Worm (Caenorhabditis elegans) whole organism, mixed stage, embryonic: Measurements from ENCODE around the gene F20D6.10.

ENCODE experiments used
- M03D4.4 ChIP-seq: sonication (generic microtip); optimal IDR thresholded peaks from 2 replicates; lab custom pipeline; 2017; ENCODE audit warnings: mild to moderate bottlenecking, missing genetic modification characterization, missing compliant biosample characterization
- bed-3 ChIP-seq: fragments of 200-800 bp; sonication (Bioruptor generic); optimal IDR thresholded peaks from 3 replicates; lab custom pipeline; 2018; ENCODE audit warnings: mild to moderate bottlenecking, missing genetic modification characterization, moderate library complexity, missing compliant biosample characterization
- blmp-1 ChIP-seq: fragments of 150-350 bp; optimal IDR thresholded peaks from 2 replicates; lab custom pipeline; 2014; ENCODE audit warnings: missing biosample characterization, missing genetic modification characterization
- ceh-39 ChIP-seq: fragments of 150-350 bp; optimal IDR thresholded peaks from 2 replicates; lab custom pipeline; 2014; ENCODE audit warnings: missing biosample characterization, missing genetic modification characterization
- ceh-43 ChIP-seq: fragments of 200-800 bp; sonication (Bioruptor generic); optimal IDR thresholded peaks from 2 replicates; lab custom pipeline; 2018; ENCODE audit warnings: mild to moderate bottlenecking, missing genetic modification characterization, moderate library complexity, missing compliant biosample characterization
- ces-1 ChIP-seq: fragments of 150-350 bp; optimal IDR thresholded peaks from 2 replicates; lab custom pipeline; 2014; ENCODE audit warnings: missing biosample characterization, missing genetic modification reagents, missing genetic modification characterization
- cnd-1 ChIP-seq: fragments of 200-800 bp; sonication (Bioruptor generic); optimal IDR thresholded peaks from 2 replicates; lab custom pipeline; 2018; ENCODE audit warnings: mild to moderate bottlenecking, missing genetic modification characterization, missing compliant biosample characterization
- drap-1 ChIP-seq: fragments of 200-800 bp; sonication (Bioruptor generic); optimal IDR thresholded peaks from 3 replicates; lab custom pipeline; 2018; ENCODE audit warnings: mild to moderate bottlenecking, missing genetic modification characterization, missing compliant biosample characterization
- elt-3 ChIP-seq: fragments of 150-350 bp; optimal IDR thresholded peaks from 2 replicates; lab custom pipeline; 2014; ENCODE audit warnings: missing biosample characterization, missing genetic modification characterization
- flh-1 ChIP-seq: fragments of 200-800 bp; sonication (Bioruptor generic); optimal IDR thresholded peaks from 2 replicates; lab custom pipeline; 2018; ENCODE audit warnings: mild to moderate bottlenecking, missing genetic modification characterization, moderate library complexity, missing compliant biosample characterization
- ham-2 ChIP-seq: fragments of 200-800 bp; sonication (Bioruptor generic); optimal IDR thresholded peaks from 2 replicates; lab custom pipeline; 2018; ENCODE audit warnings: mild to moderate bottlenecking, missing genetic modification characterization, missing compliant biosample characterization
- hlh-1 ChIP-seq: fragments of 150-350 bp; optimal IDR thresholded peaks from 2 replicates; lab custom pipeline; 2014; ENCODE audit warnings: missing biosample characterization, missing genetic modification reagents, missing genetic modification characterization
- lin-13 ChIP-seq: fragments of 150-350 bp; optimal IDR thresholded peaks from 2 replicates; lab custom pipeline; 2014; ENCODE audit warnings: missing biosample characterization, missing genetic modification characterization
- lin-32 ChIP-seq: fragments of 200-800 bp; sonication (Bioruptor generic); optimal IDR thresholded peaks from 2 replicates; lab custom pipeline; 2018; ENCODE audit warnings: mild to moderate bottlenecking, missing genetic modification characterization, missing compliant biosample characterization
- lsy-2 ChIP-seq: fragments of 150-350 bp; optimal IDR thresholded peaks from 2 replicates; lab custom pipeline; 2014; ENCODE audit warnings: missing biosample characterization, missing genetic modification characterization
- mab-5 ChIP-seq: fragments of 150-350 bp; optimal IDR thresholded peaks from 2 replicates; lab custom pipeline; 2014; ENCODE audit warnings: missing biosample characterization, missing genetic modification characterization
- mep-1 ChIP-seq: fragments of 150-350 bp; optimal IDR thresholded peaks from 2 replicates; lab custom pipeline; 2017; ENCODE audit warnings: missing biosample characterization, missing genetic modification reagents, missing genetic modification characterization, inconsistent platforms
- mls-2 ChIP-seq: sonication (generic microtip); optimal IDR thresholded peaks from 2 replicates; lab custom pipeline; 2016; ENCODE audit warnings: mild to moderate bottlenecking, missing genetic modification characterization, moderate library complexity, missing compliant biosample characterization
- nhr-12 ChIP-seq: fragments of 150-350 bp; optimal IDR thresholded peaks from 2 replicates; lab custom pipeline; 2014; ENCODE audit warnings: missing biosample characterization, missing genetic modification characterization
- nhr-2 ChIP-seq: fragments of 150-350 bp; optimal IDR thresholded peaks from 2 replicates; lab custom pipeline; 2014; ENCODE audit warnings: missing biosample characterization, missing genetic modification characterization
- nhr-237 ChIP-seq: fragments of 150-350 bp; optimal IDR thresholded peaks from 2 replicates; lab custom pipeline; 2014; ENCODE audit warnings: missing biosample characterization, missing genetic modification characterization
- nhr-28 ChIP-seq: fragments of 150-350 bp; optimal IDR thresholded peaks from 2 replicates; lab custom pipeline; 2014; ENCODE audit warnings: missing biosample characterization, missing genetic modification characterization
- nhr-76 ChIP-seq: sonication (generic microtip); optimal IDR thresholded peaks from 2 replicates; lab custom pipeline; 2017; ENCODE audit warnings: missing biosample characterization, missing genetic modification characterization
- pha-4 ChIP-seq: fragments of 150-350 bp; optimal IDR thresholded peaks from 2 replicates; lab custom pipeline; 2018; ENCODE audit warnings: missing biosample characterization, missing genetic modification reagents, missing genetic modification characterization
- sem-2 ChIP-seq: fragments of 200-800 bp; sonication (Bioruptor generic); optimal IDR thresholded peaks from 2 replicates; lab custom pipeline; 2018; ENCODE audit warnings: mild to moderate bottlenecking, missing genetic modification characterization, missing compliant biosample characterization
- snpc-4 ChIP-seq: fragments of 150-350 bp; optimal IDR thresholded peaks from 2 replicates; lab custom pipeline; 2014; ENCODE audit warnings: missing biosample characterization, missing genetic modification characterization
- sptf-1 ChIP-seq: sonication (generic microtip); optimal IDR thresholded peaks from 2 replicates; lab custom pipeline; 2017; ENCODE audit warnings: mild to moderate bottlenecking, missing genetic modification characterization, moderate library complexity, missing compliant biosample characterization
- tbx-8 ChIP-seq: fragments of 200-800 bp; sonication (Bioruptor generic); optimal IDR thresholded peaks from 2 replicates; lab custom pipeline; 2018; ENCODE audit warnings: mild to moderate bottlenecking, missing genetic modification characterization, moderate library complexity, missing compliant biosample characterization
- unc-120 ChIP-seq: sonication (generic microtip); optimal IDR thresholded peaks from 2 replicates; lab custom pipeline; 2017; ENCODE audit warnings: missing genetic modification characterization, missing compliant biosample characterization; ENCODE audit not compliant: poor library complexity, severe bottlenecking
- unc-39 ChIP-seq: fragments of 150-350 bp; optimal IDR thresholded peaks from 2 replicates; lab custom pipeline; 2014; ENCODE audit warnings: missing biosample characterization, missing genetic modification characterization
- unc-62 ChIP-seq: fragments of 150-350 bp; optimal IDR thresholded peaks from 2 replicates; lab custom pipeline; 2014; ENCODE audit warnings: missing biosample characterization, missing genetic modification reagents, missing genetic modification characterization
- zip-8 ChIP-seq: fragments of 150-350 bp; optimal IDR thresholded peaks from 2 replicates; lab custom pipeline; 2014; ENCODE audit warnings: missing biosample characterization, missing genetic modification characterization
- ztf-11 ChIP-seq: fragments of 150-350 bp; optimal IDR thresholded peaks from 2 replicates; lab custom pipeline; 2014; ENCODE audit warnings: missing biosample characterization, missing genetic modification characterization

The F20D6.10 gene

ce11 chrV:8190430-8190829 lies 5.3 kb downstream of the F20D6.10 start, which contains the start of gene F20D6.1:
TSS of gene F20D6.1 (plus strand) at chrV:8190730.
- TF ChIP-seq flh-1 (GFP tag; lab: Kevin White, UChicago) (no peak), ces-1 (GFP tag; lab: Kevin White, UChicago) (no peak), zip-8 (tag; lab: Kevin White, UChicago) (no peak), unc-120 (no peak), snpc-4 (tag; lab: Kevin White, UChicago) (no peak), bed-3 (GFP tag; lab: Kevin White, UChicago) (no peak), sptf-1 (tag; lab: Kevin White, UChicago) (no peak), tbx-8 (no peak), lsy-2 (tag; lab: Kevin White, UChicago) (no peak), unc-39 (tag; lab: Kevin White, UChicago) (no peak), nhr-237 (tag; lab: Kevin White, UChicago) (no peak), nhr-28 (tag; lab: Kevin White, UChicago) (no peak), M03D4.4 (tag; lab: Kevin White, UChicago) (no peak), lin-13 (tag; lab: Kevin White, UChicago) (no peak), ceh-43 (GFP tag; lab: Kevin White, UChicago) (no peak), pha-4 (tag; lab: Kevin White, UChicago) (no peak), mep-1 (tag; lab: Kevin White, UChicago) (no peak), ceh-39 (tag; lab: Kevin White, UChicago) (no peak), cnd-1 (tag; lab: Kevin White, UChicago) (no peak)

DNA sequence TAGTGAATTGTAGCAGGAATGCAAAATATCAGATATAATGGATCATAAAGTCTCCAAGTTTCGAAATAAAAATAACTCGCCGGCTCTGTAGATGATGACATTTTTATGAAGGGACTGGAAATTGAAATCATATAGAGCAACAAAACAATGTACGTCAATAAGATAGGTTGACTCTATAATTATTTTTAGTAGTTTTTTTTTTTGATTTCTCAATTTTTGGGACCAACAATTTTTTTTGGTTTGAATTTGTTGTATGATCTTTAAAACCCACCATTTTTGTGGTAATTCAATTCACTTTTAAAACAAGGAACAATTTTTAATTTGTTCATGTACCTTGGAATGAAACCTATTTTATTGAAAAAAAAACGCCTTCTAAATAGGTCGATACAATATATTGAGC lies 5.7 kb downstream of the F20D6.10 start, which contains the start of gene F20D6.12:
F20D6.12 (minus strand) TSS at position 101 of the 400 bp plus-strand sequence.
- TF ChIP-seq mab-5 (tag; lab: Kevin White, UChicago) (no peak), pha-4 (tag; lab: Kevin White, UChicago) (no peak), lin-32 (GFP tag; lab: Kevin White, UChicago) (no peak), ztf-11 (tag; lab: Kevin White, UChicago) (no peak), blmp-1 (no peak), nhr-12 (tag; lab: Kevin White, UChicago) (no peak), unc-39 (tag; lab: Kevin White, UChicago) (no peak), sem-2 (no peak), tbx-8 (no peak), lsy-2 (tag; lab: Kevin White, UChicago) (no peak), mls-2 (tag; lab: Kevin White, UChicago) (no peak), elt-3 (tag; lab: Kevin White, UChicago) (no peak), zip-8 (tag; lab: Kevin White, UChicago) (no peak), M03D4.4 (tag; lab: Kevin White, UChicago) (no peak), ham-2 (GFP tag; lab: Kevin White, UChicago) (no peak), nhr-237 (tag; lab: Kevin White, UChicago) (no peak), ceh-43 (GFP tag; lab: Kevin White, UChicago) (no peak), nhr-2 (tag; lab: Kevin White, UChicago) (no peak), unc-62 (GFP tag; lab: Kevin White, UChicago) (no peak), hlh-1 (tag; lab: Kevin White, UChicago) (no peak)
- TF ChIP-seq, all 35 proteins: peak for 0

DNA sequence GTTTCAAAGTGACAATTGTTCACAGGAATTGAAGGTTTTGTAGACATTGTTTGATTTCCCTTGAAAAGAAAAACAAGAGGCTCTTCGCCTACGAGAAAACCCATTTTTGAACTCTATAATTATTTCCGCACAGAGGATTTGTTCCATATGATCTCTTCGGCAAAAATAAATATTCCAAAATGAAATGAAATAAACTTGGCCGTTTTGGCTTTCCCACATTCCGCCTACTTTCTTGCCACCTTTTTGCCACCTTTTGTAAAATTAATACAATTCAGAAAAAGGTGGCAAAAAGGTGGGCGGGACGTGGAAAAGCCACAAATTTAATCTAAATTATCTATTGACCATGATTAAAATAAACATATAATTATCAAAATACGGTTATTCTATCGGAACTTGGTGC lies 7.3 kb downstream of the F20D6.10 start, which contains the start of gene F20D6.15:
F20D6.15 (minus strand) TSS at position 47 of the 400 bp plus-strand sequence.
- no peak for TF ChIP-seq cnd-1 (tag; lab: Kevin White, UChicago)
- no peak for TF ChIP-seq nhr-237 (tag; lab: Kevin White, UChicago)
- no peak for TF ChIP-seq sem-2
- no peak for TF ChIP-seq drap-1 (GFP tag; lab: Kevin White, UChicago)
- TF ChIP-seq M03D4.4 (tag; lab: Kevin White, UChicago): no peak
- no peak for TF ChIP-seq nhr-12 (tag; lab: Kevin White, UChicago)
- TF ChIP-seq ceh-43 (GFP tag; lab: Kevin White, UChicago): no peak
- TF ChIP-seq unc-62 (GFP tag; lab: Kevin White, UChicago): no peak
- no peak for TF ChIP-seq unc-120
- no peak for TF ChIP-seq ham-2 (GFP tag; lab: Kevin White, UChicago)
- no peak for TF ChIP-seq mep-1 (tag; lab: Kevin White, UChicago)
- no peak for TF ChIP-seq ztf-11 (tag; lab: Kevin White, UChicago)
- TF ChIP-seq lin-13 (tag; lab: Kevin White, UChicago): no peak
- no peak for TF ChIP-seq flh-1 (GFP tag; lab: Kevin White, UChicago)
- no peak for TF ChIP-seq zip-8 (tag; lab: Kevin White, UChicago)
- TF ChIP-seq elt-3 (tag; lab: Kevin White, UChicago): no peak
- no peak for TF ChIP-seq unc-39 (tag; lab: Kevin White, UChicago)
- TF ChIP-seq nhr-2 (tag; lab: Kevin White, UChicago): no peak
- TF ChIP-seq nhr-76 (tag; lab: Kevin White, UChicago): no peak
